Worm (Caenorhabditis elegans) whole organism, midembryonic: ENCODE results near the gene copb-1.
"Not testable (repeated sequence)": the region's sequence is repeated elsewhere in the genome, so short reads cannot be mapped to it uniquely, and the experiment has no call there.

Experiments
- T22C8.4 ChIP-seq: fragments of 200-800 bp; sonication (Bioruptor generic); IDR thresholded peaks from 2 replicates; pipeline ENCODE4 v1.3.6; 2022; ENCODE audit warnings: missing genetic modification characterization, missing compliant biosample characterization
- cog-1 ChIP-seq: sonication (generic microtip); optimal IDR thresholded peaks from 2 replicates; lab custom pipeline; 2016; ENCODE audit warnings: missing genetic modification characterization, missing compliant biosample characterization
- flt-1 ChIP-seq: fragments of 200-800 bp; sonication (Bioruptor generic); IDR thresholded peaks from 2 replicates; pipeline ENCODE4 v1.3.6; 2022; ENCODE audit warnings: missing genetic modification characterization, missing compliant biosample characterization
- klf-2 ChIP-seq: fragments of 200-800 bp; sonication (Bioruptor generic); conservative IDR thresholded peaks from 2 replicates; pipeline ENCODE4 v1.3.6; 2022; ENCODE audit warnings: missing genetic modification reagents, missing genetic modification characterization, missing compliant biosample characterization
- med-1 ChIP-seq: sonication (generic microtip); optimal IDR thresholded peaks from 2 replicates; lab custom pipeline; 2017; ENCODE audit warnings: missing genetic modification characterization, mild to moderate bottlenecking, missing compliant biosample characterization, antibody characterized with exemption, missing genetic modification reagents; ENCODE audit not compliant: insufficient read depth
- ref-1 ChIP-seq: fragments of 200-800 bp; sonication (Bioruptor generic); conservative IDR thresholded peaks from 2 replicates; pipeline ENCODE4 v1.3.6; 2022; ENCODE audit warnings: missing genetic modification reagents, missing genetic modification characterization, missing compliant biosample characterization
- tab-1 ChIP-seq: fragments of 200-800 bp; sonication (Bioruptor generic); IDR thresholded peaks from 2 replicates; pipeline ENCODE4 v1.3.6; 2022; ENCODE audit warnings: missing genetic modification characterization, missing compliant biosample characterization
- ztf-23 ChIP-seq: fragments of 200-800 bp; sonication (Bioruptor generic); IDR thresholded peaks from 2 replicates; pipeline ENCODE4 v1.3.6; 2022; ENCODE audit warnings: missing genetic modification reagents, missing genetic modification characterization, missing compliant biosample characterization
- ztf-29 ChIP-seq: fragments of 200-800 bp; sonication (Bioruptor generic); IDR thresholded peaks from 2 replicates; pipeline ENCODE4 v1.3.6; 2022; ENCODE audit warnings: missing genetic modification reagents, missing genetic modification characterization, missing compliant biosample characterization

Gene copb-1

ce11 chrII:3078496-3078895, at the start of gene copb-1:
Gene copb-1, plus strand, starts transcription at chrII:3078796.
- TF ChIP-seq tab-1 (GFP tag; lab: Robert Waterston, UW) (no peak), ztf-29 (GFP tag; lab: Robert Waterston, UW) (no peak), med-1 (GFP tag; lab: Kevin White, UChicago) (no peak), T22C8.4 (GFP tag; lab: Robert Waterston, UW) (no peak)

DNA sequence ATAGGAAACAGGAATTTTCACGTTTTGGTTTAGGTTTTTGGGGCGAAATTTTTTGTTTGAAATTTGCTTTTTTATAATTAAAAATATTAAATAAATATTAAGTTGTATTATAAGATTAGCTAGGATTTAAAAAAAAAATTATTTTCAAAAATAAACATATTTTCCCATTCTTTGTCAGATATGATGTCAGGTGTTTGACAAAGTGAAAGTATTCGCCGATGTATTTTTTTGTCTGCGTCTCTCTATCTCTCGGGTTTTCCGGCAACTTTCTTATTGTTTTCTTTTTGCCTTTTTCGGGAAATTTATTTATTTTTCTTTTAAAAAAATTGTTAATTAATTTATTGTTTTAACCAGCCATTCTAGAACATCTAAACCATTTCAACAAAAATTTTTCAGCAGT, 48.2 kb upstream of the copb-1 start:
- no peak for TF ChIP-seq med-1 (GFP tag; lab: Kevin White, UChicago)
- TF ChIP-seq tab-1 (GFP tag; lab: Robert Waterston, UW), result no peak
- no peak for TF ChIP-seq flt-1 (GFP tag; lab: Robert Waterston, UW)
- TF ChIP-seq ztf-23 (GFP tag; lab: Robert Waterston, UW), result no peak
- TF ChIP-seq cog-1 (tag; lab: Kevin White, UChicago), result no peak
- no peak for TF ChIP-seq ztf-29 (GFP tag; lab: Robert Waterston, UW)
- no peak for TF ChIP-seq klf-2
- no peak for TF ChIP-seq ref-1
- no peak for TF ChIP-seq T22C8.4 (GFP tag; lab: Robert Waterston, UW)

DNA sequence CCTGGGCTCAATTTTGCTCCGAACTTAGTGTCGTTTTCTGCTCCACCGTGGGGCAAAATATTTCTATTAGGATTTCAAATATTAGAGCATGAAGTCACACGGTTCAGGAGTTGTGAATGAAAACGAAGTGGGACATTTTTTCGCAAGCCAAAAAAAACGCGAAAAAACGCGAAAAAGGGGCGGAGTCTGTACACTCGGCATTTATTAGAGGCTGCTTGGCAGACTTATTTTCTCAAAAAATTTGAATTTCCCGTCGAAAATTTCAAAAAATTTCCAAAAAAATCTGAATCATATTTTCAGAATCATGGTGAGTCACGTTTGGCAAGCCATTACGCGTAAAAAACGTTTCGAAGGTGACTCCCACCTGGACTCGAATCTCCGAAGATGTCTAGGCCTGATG, 46.1 kb upstream of the copb-1 start, which contains the start of gene B0454.6:
Gene B0454.6 (plus strand): TSS at position 301 of the 400 bp plus-strand sequence.
- not testable (repeated sequence) for TF ChIP-seq T22C8.4, flt-1, ztf-29 (GFP tag; lab: Robert Waterston, UW)

- TF ChIP-seq flt-1 (GFP tag; lab: Robert Waterston, UW) (no peak), ztf-23 (GFP tag; lab: Robert Waterston, UW) (no peak), klf-2 (no peak), ztf-29 (GFP tag; lab: Robert Waterston, UW) (no peak), T22C8.4 (GFP tag; lab: Robert Waterston, UW) (0 out of 2 replicates have a peak, but pooled peaks have one; percentile 30)
These were observed 43.7 kb upstream of the copb-1 start for ce11 chrII:3034914-3035313.

DNA sequence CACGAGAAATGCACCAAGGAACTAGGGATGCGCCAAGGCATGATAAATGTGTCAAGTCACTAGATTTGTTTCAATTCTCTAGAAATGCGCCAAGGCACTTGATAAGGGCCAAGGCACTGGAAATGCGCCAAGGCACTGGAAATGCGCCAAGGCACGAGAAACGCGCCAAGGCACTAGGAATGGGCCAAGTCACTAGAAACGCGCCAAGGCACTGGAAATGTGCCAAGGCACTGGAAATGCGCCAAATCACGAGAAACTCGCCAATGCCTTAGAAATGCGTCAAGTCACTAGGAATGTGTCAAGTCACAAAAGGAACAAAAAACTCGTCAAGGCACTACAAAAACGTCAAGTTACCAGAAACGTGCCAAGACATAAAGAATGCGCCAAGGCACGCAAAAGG, 42.3 kb upstream of the copb-1 start:
- no peak for TF ChIP-seq tab-1 (GFP tag; lab: Robert Waterston, UW)
- TF ChIP-seq ztf-29 (GFP tag; lab: Robert Waterston, UW), result no peak
- TF ChIP-seq flt-1 (GFP tag; lab: Robert Waterston, UW), result no peak
- TF ChIP-seq cog-1 (tag; lab: Kevin White, UChicago), result no peak
- TF ChIP-seq T22C8.4 (GFP tag; lab: Robert Waterston, UW), result no peak
- TF ChIP-seq ref-1, result no peak
- no peak for TF ChIP-seq med-1 (GFP tag; lab: Kevin White, UChicago)
- TF ChIP-seq ztf-23 (GFP tag; lab: Robert Waterston, UW), result no peak
- no peak for TF ChIP-seq klf-2

- TF ChIP-seq cog-1 (tag; lab: Kevin White, UChicago) (no peak), med-1 (GFP tag; lab: Kevin White, UChicago) (no peak), ztf-29 (GFP tag; lab: Robert Waterston, UW) (no peak)
These were observed 40.1 kb upstream of the copb-1 start, which contains the start of the genes B0454.26 and B0454.5 for ce11 chrII:3038453-3038909. Gene B0454.26, minus strand, starts transcription at chrII:3038553. Gene B0454.5, plus strand, starts transcription at chrII:3038859.

- no peak for TF ChIP-seq cog-1 (tag; lab: Kevin White, UChicago)
- no peak for TF ChIP-seq tab-1 (GFP tag; lab: Robert Waterston, UW)
- no peak for TF ChIP-seq klf-2
- TF ChIP-seq med-1 (GFP tag; lab: Kevin White, UChicago), result no peak
- TF ChIP-seq flt-1 (GFP tag; lab: Robert Waterston, UW), result no peak
- TF ChIP-seq T22C8.4 (GFP tag; lab: Robert Waterston, UW), result no peak
- no peak for TF ChIP-seq ztf-29 (GFP tag; lab: Robert Waterston, UW)
- no peak for TF ChIP-seq ztf-23 (GFP tag; lab: Robert Waterston, UW)
- no peak for TF ChIP-seq ref-1
These were observed 35.2 kb upstream of the copb-1 start, which contains the start of gene B0454.8 for ce11 chrII:3043358-3043757. Gene B0454.8, minus strand, starts transcription at chrII:3043458.

DNA sequence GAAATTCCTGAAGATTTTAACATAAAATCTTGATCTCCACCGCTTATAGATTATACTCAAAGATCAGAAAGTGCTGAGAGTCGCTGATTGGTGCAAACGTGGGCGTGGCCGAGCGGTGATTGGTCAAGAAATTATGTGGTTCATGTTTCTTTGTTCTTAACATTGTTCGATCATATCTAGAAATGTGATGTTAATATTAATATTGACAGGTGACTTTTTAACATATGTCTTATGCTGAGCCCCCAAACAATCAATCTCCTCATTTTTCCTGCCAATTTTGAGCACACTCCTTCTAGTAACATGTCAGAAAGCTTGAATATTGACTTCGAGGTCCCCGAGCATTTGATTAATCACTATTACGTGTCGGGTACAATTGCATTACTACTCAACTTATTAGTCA, 34.6 kb upstream of the copb-1 start, which contains the start of gene sri-29:
Gene sri-29 (plus strand): TSS at position 301 of the 400 bp plus-strand sequence.
- no peak for TF ChIP-seq ztf-23 (GFP tag; lab: Robert Waterston, UW)
- TF ChIP-seq tab-1 (GFP tag; lab: Robert Waterston, UW), result no peak
- no peak for TF ChIP-seq cog-1 (tag; lab: Kevin White, UChicago)
- no peak for TF ChIP-seq flt-1 (GFP tag; lab: Robert Waterston, UW)
- TF ChIP-seq ref-1, result no peak
- TF ChIP-seq klf-2, result no peak
- no peak for TF ChIP-seq med-1 (GFP tag; lab: Kevin White, UChicago)
- no peak for TF ChIP-seq ztf-29 (GFP tag; lab: Robert Waterston, UW)
- TF ChIP-seq T22C8.4 (GFP tag; lab: Robert Waterston, UW), result no peak

- no peak for TF ChIP-seq cog-1 (tag; lab: Kevin White, UChicago)
- TF ChIP-seq ztf-23 (GFP tag; lab: Robert Waterston, UW), result no peak
- TF ChIP-seq med-1 (GFP tag; lab: Kevin White, UChicago), result no peak
- no peak for TF ChIP-seq ztf-29 (GFP tag; lab: Robert Waterston, UW)
These were observed 33.2 kb upstream of the copb-1 start for ce11 chrII:3045422-3045821.

- TF ChIP-seq ztf-23 (GFP tag; lab: Robert Waterston, UW) (no peak), klf-2 (no peak)
These were observed 32.7 kb upstream of the copb-1 start, which contains the start of gene sri-30 for ce11 chrII:3045875-3046274. Gene sri-30, plus strand, starts transcription at chrII:3046175.
